Worm (Caenorhabditis elegans): Measurements from ENCODE around the gene fars-3.

Gene fars-3

ce11 chrII:8457438-8457837 is 7.2 kb upstream of the fars-3 start, which contains the start of gene zyg-9 (continued):
- no peak for TF ChIP-seq hrde-1 (tag; optimal IDR thresholded peaks at IDR 0.05; ENCODE audit: borderline replicate concordance)
- TF ChIP-seq athp-1 (tag; optimal IDR thresholded peaks at IDR 0.05) = no peak
- TF ChIP-seq ztf-22 (GFP tag; optimal IDR thresholded peaks at IDR 0.05) = no peak
- TF ChIP-seq D2030.7 (GFP tag; IDR thresholded peaks at IDR 0.05) = no peak
- TF ChIP-seq lin-40 (tag; optimal IDR thresholded peaks at IDR 0.05) = no peak
- TF ChIP-seq lsy-27 (tag; optimal IDR thresholded peaks at IDR 0.05; ENCODE audit: borderline replicate concordance, insufficient read depth) = no peak
- TF ChIP-seq Y53F4B.3 (GFP tag; IDR thresholded peaks at IDR 0.05) = no peak
- peak; percentile 69; the same call in 1 of the 2 replicates for TF ChIP-seq zfh-2 (GFP tag; conservative IDR thresholded peaks at IDR 0.05)
- TF ChIP-seq lin-35 (GFP tag; optimal IDR thresholded peaks at IDR 0.05) = peak in 1 of 3 experiments; percentile 53
- TF ChIP-seq rcor-1 (GFP tag; IDR thresholded peaks at IDR 0.05) = no peak
- no peak for TF ChIP-seq hsf-1 (GFP tag; IDR thresholded peaks at IDR 0.05)
- TF ChIP-seq ztf-28 (GFP tag; IDR thresholded peaks at IDR 0.05) = no peak
- no peak for TF ChIP-seq F22D6.2 (tag; optimal IDR thresholded peaks at IDR 0.05)
- peak; percentile 26 for TF ChIP-seq lin-54 (GFP tag; optimal IDR thresholded peaks at IDR 0.05)
- TF ChIP-seq ceh-27 (GFP tag; optimal IDR thresholded peaks at IDR 0.05) = no peak
- TF ChIP-seq cebp-2 (GFP tag; IDR thresholded peaks at IDR 0.05) = no peak
- TF ChIP-seq F57A8.1 (GFP tag; optimal IDR thresholded peaks at IDR 0.05) = no peak
- TF ChIP-seq hmg-1.2 (GFP tag; IDR thresholded peaks at IDR 0.05) = no peak
- TF ChIP-seq aptf-2 (GFP tag; conservative IDR thresholded peaks at IDR 0.05) = no peak
- TF ChIP-seq Y67H2A.10 (GFP tag; conservative IDR thresholded peaks at IDR 0.05) = peak; percentile 8; the same call in 1 of the 2 replicates
- TF ChIP-seq B0261.1 (tag; optimal IDR thresholded peaks at IDR 0.05) = no peak
- TF ChIP-seq gei-17 (GFP tag; optimal IDR thresholded peaks at IDR 0.05) = no peak
- no peak for TF ChIP-seq mel-28 (tag; optimal IDR thresholded peaks at IDR 0.05; ENCODE audit: borderline replicate concordance)
- no peak for TF ChIP-seq Y56A3A.18 (GFP tag; IDR thresholded peaks at IDR 0.05)
- no peak for TF ChIP-seq bed-2 (GFP tag; IDR thresholded peaks at IDR 0.05)
- no peak for TF ChIP-seq ztf-6 (GFP tag; IDR thresholded peaks at IDR 0.05)
- TF ChIP-seq ekl-4 (GFP tag; IDR thresholded peaks at IDR 0.05) = no peak
- TF ChIP-seq ceh-40 (GFP tag; IDR thresholded peaks at IDR 0.05) = no peak
- TF ChIP-seq unc-62 (GFP tag; optimal IDR thresholded peaks at IDR 0.05) = no peak
- no peak for TF ChIP-seq xnd-1 (tag; optimal IDR thresholded peaks at IDR 0.05)
- no peak for TF ChIP-seq snpc-4 (GFP tag; optimal IDR thresholded peaks at IDR 0.05)
- no peak for TF ChIP-seq snpc-4 (tag; optimal IDR thresholded peaks at IDR 0.05)
- TF ChIP-seq cebp-1 (GFP tag; IDR thresholded peaks at IDR 0.05) = peak; percentile 96
- peak; percentile 99 for TF ChIP-seq cebp-1 (tag; optimal IDR thresholded peaks at IDR 0.05)
- no peak for TF ChIP-seq nhr-80 (tag; optimal IDR thresholded peaks at IDR 0.05)
- no peak for TF ChIP-seq hlh-26 (GFP tag; conservative IDR thresholded peaks at IDR 0.05)
- TF ChIP-seq ztf-3 (GFP tag; optimal IDR thresholded peaks at IDR 0.05) = no peak
- TF ChIP-seq ceh-91 (GFP tag; IDR thresholded peaks at IDR 0.05) = no peak
- TF ChIP-seq snpc-1.1 (tag; optimal IDR thresholded peaks at IDR 0.05; ENCODE audit: insufficient read depth) = no peak
- 0 out of 2 replicates have a peak, but pooled peaks have one; percentile 22 for TF ChIP-seq pbrm-1 (GFP tag; IDR thresholded peaks at IDR 0.05)
- TF ChIP-seq egrh-3 (GFP tag; IDR thresholded peaks at IDR 0.05) = no peak
- TF ChIP-seq die-1 (tag; optimal IDR thresholded peaks at IDR 0.05) = no peak
- TF ChIP-seq nhr-90 (tag; optimal IDR thresholded peaks at IDR 0.05) = no peak
